Worm (Caenorhabditis elegans) whole organism, young adult: ENCODE measurements around the gene T25B9.12.
A peak's percentile ranks its signal among the peaks of the same experiment; 100 is the strongest.

Experiments
- F10E7.11 ChIP-seq: sonication (generic microtip); optimal IDR thresholded peaks from 2 replicates; lab custom pipeline; 2017; ENCODE audit warnings: mild to moderate bottlenecking, missing genetic modification characterization, moderate library complexity, missing compliant biosample characterization
- F23B12.7 ChIP-seq: sonication (generic microtip); optimal IDR thresholded peaks from 2 replicates; lab custom pipeline; 2017; ENCODE audit warnings: missing genetic modification characterization, mild to moderate bottlenecking, missing compliant biosample characterization, antibody characterized with exemption, moderate library complexity; ENCODE audit not compliant: insufficient read depth
- F33H1.4 ChIP-seq: fragments of 200-800 bp; sonication (Bioruptor generic); IDR thresholded peaks from 2 replicates; pipeline ENCODE4 v1.3.6; 2022; ENCODE audit warnings: missing genetic modification reagents, missing genetic modification characterization, missing compliant biosample characterization
- F37B4.10 ChIP-seq: fragments of 200-800 bp; sonication (Bioruptor generic); IDR thresholded peaks from 2 replicates; pipeline ENCODE4 v1.3.6; 2022; ENCODE audit warnings: missing genetic modification characterization, missing compliant biosample characterization
- F55B11.4 ChIP-seq: sonication (generic microtip); optimal IDR thresholded peaks from 2 replicates; lab custom pipeline; 2016; ENCODE audit warnings: missing compliant biosample characterization, missing genetic modification characterization, borderline replicate concordance; ENCODE audit not compliant: insufficient read depth
- F57A8.1 ChIP-seq: fragments of 200-800 bp; sonication (Bioruptor generic); optimal IDR thresholded peaks from 2 replicates; lab custom pipeline; 2018; ENCODE audit warnings: mild to moderate bottlenecking, missing genetic modification characterization, moderate library complexity, missing compliant biosample characterization
- T26A5.8 ChIP-seq: sonication (generic microtip); optimal IDR thresholded peaks from 2 replicates; lab custom pipeline; 2016; ENCODE audit warnings: missing genetic modification characterization, missing compliant biosample characterization
- Y53G8AR.9 ChIP-seq: fragments of 200-800 bp; sonication (Bioruptor generic); conservative IDR thresholded peaks from 2 replicates; pipeline ENCODE4 v1.3.6; 2022; ENCODE audit warnings: missing genetic modification reagents, missing genetic modification characterization, missing compliant biosample characterization
- akir-1 ChIP-seq: fragments of 200-800 bp; sonication (Bioruptor generic); optimal IDR thresholded peaks from 2 replicates; lab custom pipeline; 2018; ENCODE audit warnings: mild to moderate bottlenecking, missing genetic modification characterization, moderate library complexity, missing compliant biosample characterization
- ccch-3 ChIP-seq: fragments of 200-800 bp; sonication (Bioruptor generic); optimal IDR thresholded peaks from 2 replicates; lab custom pipeline; 2018; ENCODE audit warnings: mild to moderate bottlenecking, missing genetic modification characterization, missing compliant biosample characterization
- cebp-1 ChIP-seq, 2 experiments: fragments of 200-800 bp in 1 of 2; sonication (Bioruptor generic) in 1 of 2; sonication (generic microtip) in 1 of 2; IDR thresholded peaks in 1 of 2; optimal IDR thresholded peaks in 1 of 2; 2 replicates each; pipeline versions ENCODE4 v1.3.6 to Lab custom; 2017 to 2022; ENCODE audit warnings: missing compliant biosample characterization in 2 of 2, missing genetic modification characterization in 2 of 2, mild to moderate bottlenecking in 1 of 2, missing genetic modification reagents in 1 of 2, moderate library complexity in 1 of 2
- ceh-100 ChIP-seq: fragments of 200-800 bp; sonication (Bioruptor generic); IDR thresholded peaks from 2 replicates; pipeline ENCODE4 v1.3.6; 2022; ENCODE audit warnings: missing genetic modification reagents, missing genetic modification characterization, missing compliant biosample characterization
- chd-7 ChIP-seq: sonication (generic microtip); optimal IDR thresholded peaks from 2 replicates; lab custom pipeline; 2016; ENCODE audit warnings: mild to moderate bottlenecking, missing genetic modification characterization, moderate library complexity, missing compliant biosample characterization
- dox-1 ChIP-seq: fragments of 200-800 bp; sonication (Bioruptor generic); IDR thresholded peaks from 2 replicates; pipeline ENCODE4 v1.3.6; 2022; ENCODE audit warnings: missing genetic modification reagents, missing genetic modification characterization, missing compliant biosample characterization
- dpff-1 ChIP-seq: sonication (generic microtip); optimal IDR thresholded peaks from 2 replicates; lab custom pipeline; 2017; ENCODE audit warnings: mild to moderate bottlenecking, missing genetic modification characterization, missing compliant biosample characterization
- dpl-1 ChIP-seq: fragments of 150-350 bp; optimal IDR thresholded peaks from 2 replicates; lab custom pipeline; 2014; ENCODE audit warnings: missing biosample characterization, missing genetic modification reagents, missing genetic modification characterization
- egl-44 ChIP-seq: fragments of 200-800 bp; sonication (Bioruptor generic); IDR thresholded peaks from 2 replicates; pipeline ENCODE4 v1.3.6; 2022; ENCODE audit warnings: missing genetic modification reagents, missing genetic modification characterization, missing compliant biosample characterization
- egrh-3 ChIP-seq: fragments of 200-800 bp; sonication (Bioruptor generic); IDR thresholded peaks from 2 replicates; pipeline ENCODE4 v1.3.6; 2022; ENCODE audit warnings: missing genetic modification reagents, missing genetic modification characterization, missing compliant biosample characterization
- ets-4 ChIP-seq: fragments of 200-800 bp; sonication (Bioruptor generic); optimal IDR thresholded peaks from 2 replicates; lab custom pipeline; 2018; ENCODE audit warnings: mild to moderate bottlenecking, missing genetic modification characterization, missing compliant biosample characterization
- hlh-26 ChIP-seq: fragments of 200-800 bp; sonication (Bioruptor generic); conservative IDR thresholded peaks from 2 replicates; pipeline ENCODE4 v1.3.6; 2022; ENCODE audit warnings: missing genetic modification reagents, missing genetic modification characterization, missing compliant biosample characterization
- let-607 ChIP-seq, 2 experiments: fragments of 200-800 bp in 1 of 2; sonication (Bioruptor generic) in 1 of 2; sonication (generic microtip) in 1 of 2; optimal IDR thresholded peaks; 2 replicates each; lab custom pipeline; 2016 to 2018; ENCODE audit warnings: mild to moderate bottlenecking in 2 of 2, missing compliant biosample characterization in 2 of 2, missing genetic modification characterization in 2 of 2, moderate library complexity in 2 of 2, missing genotype in 1 of 2
- lin-26 ChIP-seq: fragments of 200-800 bp; sonication (Bioruptor generic); IDR thresholded peaks from 2 replicates; pipeline ENCODE4 v1.3.6; 2022; ENCODE audit warnings: missing genetic modification reagents, missing genetic modification characterization, missing compliant biosample characterization
- lin-40 ChIP-seq: sonication (generic microtip); optimal IDR thresholded peaks from 2 replicates; lab custom pipeline; 2016; ENCODE audit warnings: missing genetic modification characterization, mild to moderate bottlenecking, missing compliant biosample characterization, missing genotype, missing genetic modification reagents
- lir-1 ChIP-seq: fragments of 200-800 bp; sonication (Bioruptor generic); conservative IDR thresholded peaks from 2 replicates; pipeline ENCODE4 v1.3.6; 2022; ENCODE audit warnings: missing genetic modification reagents, missing genetic modification characterization, missing compliant biosample characterization
- lsl-1 ChIP-seq: fragments of 200-800 bp; sonication (Bioruptor generic); optimal IDR thresholded peaks from 2 replicates; lab custom pipeline; 2018; ENCODE audit warnings: mild to moderate bottlenecking, missing genetic modification characterization, moderate library complexity, missing compliant biosample characterization
- madf-6 ChIP-seq: fragments of 200-800 bp; sonication (Bioruptor generic); IDR thresholded peaks from 2 replicates; pipeline ENCODE4 v1.3.6; 2022; ENCODE audit warnings: missing genetic modification reagents, missing genetic modification characterization, missing compliant biosample characterization
- mcd-1 ChIP-seq: fragments of 200-800 bp; sonication (Bioruptor generic); IDR thresholded peaks from 2 replicates; pipeline ENCODE4 v1.3.6; 2022; ENCODE audit warnings: missing genetic modification reagents, missing genetic modification characterization, missing compliant biosample characterization
- nfya-1 ChIP-seq: sonication (generic microtip); optimal IDR thresholded peaks from 2 replicates; lab custom pipeline; 2017; ENCODE audit warnings: antibody characterized with exemption, missing compliant biosample characterization, missing genetic modification characterization, borderline replicate concordance; ENCODE audit not compliant: insufficient read depth
- nfya-2 ChIP-seq: fragments of 200-800 bp; sonication (Bioruptor generic); IDR thresholded peaks from 2 replicates; pipeline ENCODE4 v1.3.6; 2022; ENCODE audit warnings: missing genetic modification reagents, missing genetic modification characterization, missing compliant biosample characterization
- nfyb-1 ChIP-seq: fragments of 200-800 bp; sonication (Bioruptor generic); IDR thresholded peaks from 2 replicates; pipeline ENCODE4 v1.3.6; 2022; ENCODE audit warnings: missing genetic modification reagents, missing genetic modification characterization, missing compliant biosample characterization
- nhr-27 ChIP-seq: fragments of 200-800 bp; sonication (Bioruptor generic); optimal IDR thresholded peaks from 2 replicates; lab custom pipeline; 2018; ENCODE audit warnings: mild to moderate bottlenecking, missing genetic modification characterization, moderate library complexity, missing compliant biosample characterization
- rpc-1 ChIP-seq, 2 experiments: fragments of 150-350 bp in 1 of 2; sonication (generic microtip) in 1 of 2; optimal IDR thresholded peaks; 2 replicates each; lab custom pipeline; 2014 to 2018; ENCODE audit warnings: missing biosample characterization in 1 of 2, missing genetic modification characterization in 1 of 2, missing genetic modification reagents in 1 of 2, missing genotype in 1 of 2
- sdz-38 ChIP-seq: sonication (generic microtip); optimal IDR thresholded peaks from 2 replicates; lab custom pipeline; 2016; ENCODE audit warnings: missing genotype, missing genetic modification characterization, missing compliant biosample characterization
- snpc-4 ChIP-seq, 5 experiments: fragments of 150-350 bp in 1 of 5; sonication (generic microtip) in 4 of 5; optimal IDR thresholded peaks; 2 replicates each; lab custom pipeline; 2014 to 2018; ENCODE audit warnings: missing genetic modification characterization in 5 of 5, missing biosample characterization in 3 of 5, antibody characterized with exemption in 2 of 5, mild to moderate bottlenecking in 2 of 5, missing compliant biosample characterization in 2 of 5, missing genotype in 2 of 5, moderate library complexity in 2 of 5, missing genetic modification reagents in 1 of 5
- somi-1 ChIP-seq: fragments of 200-800 bp; sonication (Bioruptor generic); optimal IDR thresholded peaks from 2 replicates; lab custom pipeline; 2018; ENCODE audit warnings: mild to moderate bottlenecking, missing genetic modification characterization, missing compliant biosample characterization
- tbx-9 ChIP-seq: sonication (generic microtip); optimal IDR thresholded peaks from 2 replicates; lab custom pipeline; 2016; ENCODE audit warnings: borderline replicate concordance, missing genetic modification characterization, inconsistent platforms, missing compliant biosample characterization
- unc-130 ChIP-seq: sonication (generic microtip); optimal IDR thresholded peaks from 2 replicates; lab custom pipeline; 2016; ENCODE audit warnings: missing genetic modification reagents, missing genetic modification characterization, missing compliant biosample characterization
- zfh-2 ChIP-seq: fragments of 200-800 bp; sonication (Bioruptor generic); conservative IDR thresholded peaks from 2 replicates; pipeline ENCODE4 v1.3.6; 2022; ENCODE audit warnings: missing genetic modification reagents, missing genetic modification characterization, missing compliant biosample characterization
- zim-3 ChIP-seq: sonication (generic microtip); optimal IDR thresholded peaks from 2 replicates; lab custom pipeline; 2017; ENCODE audit warnings: mild to moderate bottlenecking, missing genetic modification characterization, moderate library complexity, missing compliant biosample characterization
- ztf-18 ChIP-seq: sonication (generic microtip); optimal IDR thresholded peaks from 2 replicates; lab custom pipeline; 2016; ENCODE audit warnings: missing genotype, mild to moderate bottlenecking, missing genetic modification characterization, missing compliant biosample characterization
- ztf-22 ChIP-seq: fragments of 200-800 bp; sonication (Bioruptor generic); optimal IDR thresholded peaks from 2 replicates; lab custom pipeline; 2018; ENCODE audit warnings: mild to moderate bottlenecking, missing genetic modification characterization, moderate library complexity, missing compliant biosample characterization
- ztf-25 ChIP-seq: fragments of 200-800 bp; sonication (Bioruptor generic); IDR thresholded peaks from 2 replicates; pipeline ENCODE4 v1.3.6; 2022; ENCODE audit warnings: missing genetic modification reagents, missing genetic modification characterization, missing compliant biosample characterization

Gene T25B9.12

ce11 chrIV:10727734-10728133 lies 37.4 kb upstream of the T25B9.12 start, which contains the start of gene ZC168.2:
ZC168.2 (plus strand) TSS chrIV:10728034.
- TF ChIP-seq lin-40, result no peak
- TF ChIP-seq lin-26 (GFP tag; lab: Robert Waterston, UW), result no peak
- no peak for TF ChIP-seq hlh-26
- no peak for TF ChIP-seq F57A8.1
- TF ChIP-seq ztf-22 (GFP tag; lab: Kevin White, UChicago), result no peak
- TF ChIP-seq T26A5.8, result no peak
- TF ChIP-seq let-607 (tag; optimal IDR thresholded peaks at IDR 0.05; lab: Kevin White, UChicago), result no peak
- TF ChIP-seq dpl-1 (GFP tag; lab: Kevin White, UChicago), result no peak
- no peak for TF ChIP-seq chd-7 (tag; lab: Kevin White, UChicago)
- TF ChIP-seq F10E7.11 (tag; lab: Kevin White, UChicago), result no peak
- no peak for TF ChIP-seq zfh-2 (GFP tag; lab: Robert Waterston, UW)
- TF ChIP-seq F33H1.4 (GFP tag; lab: Robert Waterston, UW), result no peak
- no peak for TF ChIP-seq nhr-27 (tag; lab: Kevin White, UChicago)

- TF ChIP-seq F57A8.1 (no peak), let-607 (tag; optimal IDR thresholded peaks at IDR 0.05; lab: Kevin White, UChicago) (no peak), tbx-9 (tag; lab: Kevin White, UChicago) (no peak), akir-1 (no peak), zim-3 (tag; lab: Kevin White, UChicago) (no peak), ztf-25 (GFP tag; lab: Robert Waterston, UW) (no peak), ccch-3 (GFP tag; lab: Kevin White, UChicago) (no peak), egrh-3 (no peak), rpc-1 (optimal IDR thresholded peaks at IDR 0.05; lab: Kevin White, UChicago) (no peak), rpc-1 (tag; optimal IDR thresholded peaks at IDR 0.05; lab: Kevin White, UChicago) (no peak), nfya-2 (GFP tag; lab: Robert Waterston, UW) (no peak), dpff-1 (tag; lab: Kevin White, UChicago) (no peak), unc-130 (GFP tag; lab: Kevin White, UChicago) (no peak), dox-1 (GFP tag; lab: Robert Waterston, UW) (peak; percentile 18; the same call in 1 of the 2 replicates), sdz-38 (tag; lab: Kevin White, UChicago) (no peak), nfya-1 (tag; lab: Kevin White, UChicago) (no peak), snpc-4 (GFP tag; optimal IDR thresholded peaks at IDR 0.05; lab: Kevin White, UChicago) (no peak), snpc-4 (tag; optimal IDR thresholded peaks at IDR 0.05; lab: Kevin White, UChicago) (peak in 2 of 4 experiments; percentile 25 to 28), ets-4 (no peak), nfyb-1 (GFP tag; lab: Robert Waterston, UW) (no peak), F55B11.4 (no peak), madf-6 (peak; percentile 88), F37B4.10 (no peak), lir-1 (no peak), cebp-1 (GFP tag; IDR thresholded peaks at IDR 0.05; lab: Robert Waterston, UW) (no peak), cebp-1 (tag; optimal IDR thresholded peaks at IDR 0.05; lab: Kevin White, UChicago) (no peak), somi-1 (GFP tag; lab: Kevin White, UChicago) (no peak), F23B12.7 (tag; lab: Kevin White, UChicago) (peak; percentile 56), ztf-18 (tag; lab: Kevin White, UChicago) (no peak), ztf-22 (GFP tag; lab: Kevin White, UChicago) (no peak), lin-26 (GFP tag; lab: Robert Waterston, UW) (no peak), lsl-1 (GFP tag; lab: Kevin White, UChicago) (peak; percentile 37), mcd-1 (GFP tag; lab: Robert Waterston, UW) (peak; percentile 83), Y53G8AR.9 (GFP tag; lab: Robert Waterston, UW) (0 out of 2 replicates have a peak, but pooled peaks have one; percentile 28), egl-44 (GFP tag; lab: Robert Waterston, UW) (no peak), ceh-100 (GFP tag; lab: Robert Waterston, UW) (no peak)
These were observed 30.4 kb upstream of the T25B9.12 start, which contains the start of the genes orc-5 and cyb-1 for ce11 chrIV:10734527-10735436. orc-5 (minus strand) TSS chrIV:10734588. cyb-1 (plus strand) TSS chrIV:10735216.
